Fruit fly (Drosophila melanogaster) whole organism: Measurements from ENCODE around the gene CG17329.

Experiments used
- Dll ChIP-seq: fragments of >200 bp; optimal IDR thresholded peaks from 2 replicates; lab custom pipeline; 2017
- EcR ChIP-seq, 2 experiments: fragments of >200 bp; optimal IDR thresholded peaks; 2 replicates each; lab custom pipeline; 2017; ENCODE audit warnings: missing biosample characterization in 2 of 2, missing genetic modification characterization in 2 of 2, missing genetic modification reagents in 2 of 2
- usp ChIP-seq: fragments of >200 bp; optimal IDR thresholded peaks from 2 replicates; lab custom pipeline; 2017; ENCODE audit warnings: missing biosample characterization, missing genetic modification characterization, mixed read lengths

dm6 chr2L:16326892-16327291, 35.8 kb downstream of the CG17329 start, which contains the start of gene CG4278:
- TF ChIP-seq usp (no peak), Dll (lab: Kevin White, UChicago) (no peak), EcR (GFP tag; optimal IDR thresholded peaks at IDR 0.05; lab: Kevin White, UChicago) (no peak)
